Worm (Caenorhabditis elegans) whole organism, L1 larva: Measurements from ENCODE around the gene B0034.5.

Experiments
- C04F5.9 ChIP-seq: sonication (generic microtip); optimal IDR thresholded peaks from 2 replicates; lab custom pipeline; 2016; ENCODE audit warnings: missing genetic modification characterization, missing compliant biosample characterization
- C16A3.4 ChIP-seq: fragments of 150-350 bp; optimal IDR thresholded peaks from 2 replicates; lab custom pipeline; 2014; ENCODE audit warnings: missing biosample characterization, missing genetic modification characterization
- C34B4.2 ChIP-seq: sonication (generic microtip); optimal IDR thresholded peaks from 2 replicates; lab custom pipeline; 2017; ENCODE audit warnings: mild to moderate bottlenecking, missing genetic modification characterization, missing compliant biosample characterization
- F16B12.6 ChIP-seq: fragments of 150-350 bp; optimal IDR thresholded peaks from 2 replicates; lab custom pipeline; 2014; ENCODE audit warnings: missing biosample characterization, missing genetic modification characterization
- Y116A8C.19 ChIP-seq: sonication (generic microtip); optimal IDR thresholded peaks from 2 replicates; lab custom pipeline; 2016; ENCODE audit warnings: missing compliant biosample characterization, missing genetic modification characterization, borderline replicate concordance
- aha-1 ChIP-seq: fragments of 150-350 bp; optimal IDR thresholded peaks from 2 replicates; lab custom pipeline; 2014; ENCODE audit warnings: missing biosample characterization, missing genetic modification characterization
- alr-1 ChIP-seq: fragments of 200-800 bp; sonication (Bioruptor generic); optimal IDR thresholded peaks from 2 replicates; lab custom pipeline; 2018; ENCODE audit warnings: borderline replicate concordance, mild to moderate bottlenecking, missing genetic modification characterization, missing compliant biosample characterization
- aly-2 ChIP-seq: fragments of 150-350 bp; optimal IDR thresholded peaks from 2 replicates; lab custom pipeline; 2014; ENCODE audit warnings: missing biosample characterization, missing genetic modification characterization
- ama-1 ChIP-seq: fragments of 150-350 bp; optimal IDR thresholded peaks from 2 replicates; lab custom pipeline; 2014
- ceh-63 ChIP-seq: fragments of 200-800 bp; sonication (Bioruptor generic); optimal IDR thresholded peaks from 2 replicates; lab custom pipeline; 2018; ENCODE audit warnings: mild to moderate bottlenecking, missing genetic modification characterization, missing compliant biosample characterization
- ceh-88 ChIP-seq: fragments of 200-800 bp; sonication (Bioruptor generic); IDR thresholded peaks from 2 replicates; pipeline ENCODE4 v1.3.6; 2022; ENCODE audit warnings: missing genetic modification characterization, missing compliant biosample characterization
- ceh-90 ChIP-seq: sonication (generic microtip); optimal IDR thresholded peaks from 2 replicates; lab custom pipeline; 2016; ENCODE audit warnings: missing genetic modification characterization, missing compliant biosample characterization
- ces-1 ChIP-seq: fragments of 150-350 bp; optimal IDR thresholded peaks from 2 replicates; lab custom pipeline; 2014; ENCODE audit warnings: missing biosample characterization, missing genetic modification reagents, missing genetic modification characterization
- dsc-1 ChIP-seq: sonication (generic microtip); optimal IDR thresholded peaks from 2 replicates; lab custom pipeline; 2016; ENCODE audit warnings: mild to moderate bottlenecking, missing genetic modification characterization, missing compliant biosample characterization
- efl-1 ChIP-seq, 4 experiments: fragments of 150-350 bp; optimal IDR thresholded peaks in 3 of 4; peaks in 1 of 4; 1 replicate in 1 of 4; 2 replicates in 3 of 4; lab custom pipeline; 2014; ENCODE audit warnings: missing biosample characterization in 2 of 4, missing genetic modification characterization in 2 of 4, missing genetic modification reagents in 2 of 4
- elt-2 ChIP-seq: sonication (generic microtip); optimal IDR thresholded peaks from 2 replicates; lab custom pipeline; 2016; ENCODE audit warnings: missing genetic modification characterization, mild to moderate bottlenecking, inconsistent platforms, missing compliant biosample characterization, missing genetic modification reagents
- elt-3 ChIP-seq, 6 experiments: fragments of 150-350 bp in 1 of 6; sonication (generic microtip); optimal IDR thresholded peaks; 2 replicates each; lab custom pipeline; 2017 to 2018; ENCODE audit warnings: missing biosample characterization in 6 of 6, missing genetic modification characterization in 6 of 6, inconsistent platforms in 1 of 6
- fkh-10 ChIP-seq: sonication (generic microtip); optimal IDR thresholded peaks from 2 replicates; lab custom pipeline; 2017; ENCODE audit warnings: missing biosample characterization, missing genetic modification reagents, missing genetic modification characterization
- fkh-4 ChIP-seq: sonication (generic microtip); optimal IDR thresholded peaks from 2 replicates; lab custom pipeline; 2016; ENCODE audit warnings: missing compliant biosample characterization, missing genetic modification characterization, borderline replicate concordance
- fos-1 ChIP-seq: fragments of 150-350 bp; optimal IDR thresholded peaks from 2 replicates; lab custom pipeline; 2014; ENCODE audit warnings: missing biosample characterization, missing genetic modification characterization
- grh-1 ChIP-seq: fragments of 200-800 bp; sonication (Bioruptor generic); IDR thresholded peaks from 2 replicates; pipeline ENCODE4 v1.3.6; 2022; ENCODE audit warnings: missing genetic modification reagents, missing genetic modification characterization, missing compliant biosample characterization
- hlh-17 ChIP-seq: fragments of 200-800 bp; sonication (Bioruptor generic); optimal IDR thresholded peaks from 2 replicates; lab custom pipeline; 2018; ENCODE audit warnings: missing genetic modification characterization, mild to moderate bottlenecking, missing compliant biosample characterization, moderate library complexity, borderline replicate concordance
- hlh-4 ChIP-seq: sonication (generic microtip); optimal IDR thresholded peaks from 2 replicates; lab custom pipeline; 2016; ENCODE audit warnings: mild to moderate bottlenecking, missing genetic modification characterization, missing compliant biosample characterization
- hpl-2 ChIP-seq: fragments of 150-350 bp; optimal IDR thresholded peaks from 2 replicates; lab custom pipeline; 2014; ENCODE audit warnings: missing biosample characterization, missing genetic modification reagents, missing genetic modification characterization
- irx-1 ChIP-seq: sonication (generic microtip); optimal IDR thresholded peaks from 2 replicates; lab custom pipeline; 2016; ENCODE audit warnings: missing genetic modification characterization, missing compliant biosample characterization
- isw-1 ChIP-seq: fragments of 200-800 bp; sonication (Bioruptor generic); IDR thresholded peaks from 2 replicates; pipeline ENCODE4 v1.3.6; 2022; ENCODE audit warnings: missing genetic modification characterization, missing compliant biosample characterization
- jun-1 ChIP-seq: fragments of 150-350 bp; optimal IDR thresholded peaks from 2 replicates; lab custom pipeline; 2014; ENCODE audit warnings: missing biosample characterization, missing genetic modification reagents, missing genetic modification characterization
- lin-13 ChIP-seq: fragments of 150-350 bp; optimal IDR thresholded peaks from 2 replicates; lab custom pipeline; 2014; ENCODE audit warnings: missing biosample characterization, missing genetic modification reagents, missing genetic modification characterization
- lin-14 ChIP-seq: fragments of 200-800 bp; sonication (Bioruptor generic); optimal IDR thresholded peaks from 2 replicates; lab custom pipeline; 2018; ENCODE audit warnings: mild to moderate bottlenecking, missing genetic modification characterization, moderate library complexity, missing compliant biosample characterization
- lin-15B ChIP-seq: fragments of 150-350 bp; sonication (generic microtip); optimal IDR thresholded peaks from 3 replicates; lab custom pipeline; 2014; ENCODE audit warnings: missing biosample characterization, missing genetic modification characterization
- lin-39 ChIP-seq: fragments of 150-350 bp; optimal IDR thresholded peaks from 2 replicates; lab custom pipeline; 2014; ENCODE audit warnings: missing biosample characterization, missing genetic modification reagents, missing genetic modification characterization
- lsy-2 ChIP-seq, 2 experiments: fragments of 150-350 bp; optimal IDR thresholded peaks; 2 replicates each; lab custom pipeline; 2014; ENCODE audit warnings: missing biosample characterization in 2 of 2, missing genetic modification characterization in 2 of 2
- mdl-1 ChIP-seq, 2 experiments: fragments of 150-350 bp; optimal IDR thresholded peaks; 2 replicates each; lab custom pipeline; 2014 to 2017; ENCODE audit warnings: missing biosample characterization in 2 of 2, missing genetic modification characterization in 2 of 2, inconsistent platforms in 1 of 2
- mep-1 ChIP-seq: fragments of 150-350 bp; optimal IDR thresholded peaks from 2 replicates; lab custom pipeline; 2014; ENCODE audit warnings: missing biosample characterization, missing genetic modification characterization
- nhr-11 ChIP-seq: fragments of 150-350 bp; optimal IDR thresholded peaks from 2 replicates; lab custom pipeline; 2014; ENCODE audit warnings: missing biosample characterization, missing genetic modification characterization
- nhr-19 ChIP-seq: fragments of 200-800 bp; sonication (Bioruptor generic); conservative IDR thresholded peaks from 2 replicates; pipeline ENCODE4 v1.3.6; 2022; ENCODE audit warnings: missing genetic modification characterization, missing compliant biosample characterization
- nhr-76 ChIP-seq: sonication (generic microtip); optimal IDR thresholded peaks from 2 replicates; lab custom pipeline; 2017; ENCODE audit warnings: missing biosample characterization, missing genetic modification characterization
- nhr-77 ChIP-seq: fragments of 150-350 bp; optimal IDR thresholded peaks from 2 replicates; lab custom pipeline; 2014; ENCODE audit warnings: missing biosample characterization, missing genetic modification characterization
- nhr-84 ChIP-seq: sonication (generic microtip); optimal IDR thresholded peaks from 2 replicates; lab custom pipeline; 2017; ENCODE audit warnings: missing biosample characterization, missing genetic modification characterization
- nhr-90 ChIP-seq: sonication (generic microtip); optimal IDR thresholded peaks from 2 replicates; lab custom pipeline; 2016; ENCODE audit warnings: mild to moderate bottlenecking, missing genetic modification characterization, missing compliant biosample characterization; ENCODE audit not compliant: poor library complexity
- pqm-1 ChIP-seq: sonication (generic microtip); optimal IDR thresholded peaks from 3 replicates; lab custom pipeline; 2017; ENCODE audit warnings: missing biosample characterization, missing genetic modification characterization
- rnt-1 ChIP-seq: sonication (generic microtip); optimal IDR thresholded peaks from 2 replicates; lab custom pipeline; 2016; ENCODE audit warnings: mild to moderate bottlenecking, missing genetic modification characterization, moderate library complexity, missing compliant biosample characterization
- skn-1 ChIP-seq: fragments of 150-350 bp; optimal IDR thresholded peaks from 2 replicates; lab custom pipeline; 2014; ENCODE audit warnings: missing biosample characterization, missing genetic modification characterization
- snpc-4 ChIP-seq: fragments of 150-350 bp; optimal IDR thresholded peaks from 2 replicates; lab custom pipeline; 2014; ENCODE audit warnings: missing biosample characterization, missing genetic modification characterization
- sox-4 ChIP-seq: sonication (generic microtip); optimal IDR thresholded peaks from 2 replicates; lab custom pipeline; 2016; ENCODE audit warnings: missing genetic modification characterization, missing compliant biosample characterization
- sptf-1 ChIP-seq: fragments of 150-350 bp; optimal IDR thresholded peaks from 2 replicates; lab custom pipeline; 2014; ENCODE audit warnings: missing biosample characterization, missing genetic modification characterization
- swsn-7 ChIP-seq: sonication (generic microtip); optimal IDR thresholded peaks from 2 replicates; lab custom pipeline; 2016; ENCODE audit warnings: missing genetic modification characterization, missing compliant biosample characterization
- tbx-2 ChIP-seq: sonication (generic microtip); optimal IDR thresholded peaks from 2 replicates; lab custom pipeline; 2016; ENCODE audit warnings: missing genetic modification characterization, missing compliant biosample characterization
- tlp-1 ChIP-seq: fragments of 150-350 bp; optimal IDR thresholded peaks from 2 replicates; lab custom pipeline; 2014; ENCODE audit warnings: missing biosample characterization, missing genetic modification characterization
- unc-130 ChIP-seq: fragments of 150-350 bp; optimal IDR thresholded peaks from 2 replicates; lab custom pipeline; 2017; ENCODE audit warnings: missing biosample characterization, missing genetic modification characterization, inconsistent platforms
- unc-30 ChIP-seq: sonication (generic microtip); optimal IDR thresholded peaks from 2 replicates; lab custom pipeline; 2017; ENCODE audit warnings: missing biosample characterization, missing genetic modification characterization
- unc-62 ChIP-seq: fragments of 150-350 bp; optimal IDR thresholded peaks from 2 replicates; lab custom pipeline; 2014; ENCODE audit warnings: missing biosample characterization, missing genetic modification reagents, missing genetic modification characterization
- vab-15 ChIP-seq: sonication (generic microtip); optimal IDR thresholded peaks from 2 replicates; lab custom pipeline; 2017; ENCODE audit warnings: missing genotype, mild to moderate bottlenecking, missing genetic modification characterization, missing compliant biosample characterization
- zag-1 ChIP-seq: fragments of 150-350 bp; optimal IDR thresholded peaks from 2 replicates; lab custom pipeline; 2014; ENCODE audit warnings: missing biosample characterization, missing genetic modification characterization
- zip-4 ChIP-seq: fragments of 200-800 bp; sonication (Bioruptor generic); optimal IDR thresholded peaks from 2 replicates; lab custom pipeline; 2018; ENCODE audit warnings: mild to moderate bottlenecking, missing genetic modification characterization, moderate library complexity, missing compliant biosample characterization

Gene B0034.5

DNA sequence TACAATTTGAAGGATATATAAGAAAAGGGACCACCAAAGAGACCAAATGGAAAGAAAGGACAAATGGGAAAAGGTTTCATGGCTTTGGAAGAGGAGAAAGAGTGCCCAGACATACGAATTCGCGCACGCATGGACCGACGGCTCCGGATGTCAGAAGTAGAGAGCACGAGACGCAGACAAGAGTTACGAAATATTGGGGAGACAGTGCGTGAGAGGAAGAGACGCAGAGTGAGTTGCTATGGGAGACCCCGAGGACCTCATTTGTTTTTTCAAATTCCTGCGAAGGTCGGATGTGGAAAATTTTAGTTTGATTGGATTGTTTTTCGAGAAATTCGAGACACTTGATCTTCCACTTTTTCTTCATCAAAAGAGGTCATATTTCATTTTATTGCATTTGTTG, 8.1 kb downstream of the B0034.5 start (continued):
- TF ChIP-seq sptf-1 (tag; lab: Kevin White, UChicago) (no peak), ceh-63 (GFP tag; lab: Kevin White, UChicago) (no peak), hlh-4 (tag; lab: Kevin White, UChicago) (no peak), hpl-2 (GFP tag; lab: Kevin White, UChicago) (no peak), alr-1 (tag; lab: Kevin White, UChicago) (no peak), ces-1 (no peak), ama-1 (no peak), sox-4 (no peak), vab-15 (tag; lab: Kevin White, UChicago) (no peak), elt-2 (tag; lab: Kevin White, UChicago) (no peak), nhr-11 (no peak), efl-1 (optimal IDR thresholded peaks at IDR 0.05; lab: Kevin White, UChicago) (peak; percentile 20 to 53), efl-1 (GFP tag; optimal IDR thresholded peaks at IDR 0.05 in 1 of 2; lab: Kevin White, UChicago) (peak in 1 of 2 experiments; percentile 80), swsn-7 (peak; percentile 30), zip-4 (GFP tag; lab: Kevin White, UChicago) (peak; percentile 74), skn-1 (peak; percentile 53), isw-1 (peak; percentile 57), nhr-76 (tag; lab: Kevin White, UChicago) (no peak), lin-15B (tag; lab: Kevin White, UChicago) (no peak), ceh-88 (GFP tag; lab: Robert Waterston, UW) (no peak), grh-1 (GFP tag; lab: Robert Waterston, UW) (no peak), nhr-84 (tag; lab: Kevin White, UChicago) (no peak), F16B12.6 (no peak), ceh-90 (tag; lab: Kevin White, UChicago) (no peak), unc-62 (GFP tag; lab: Kevin White, UChicago) (no peak), fos-1 (tag; lab: Kevin White, UChicago) (no peak), aha-1 (tag; lab: Kevin White, UChicago) (no peak), tbx-2 (peak; percentile 35), aly-2 (tag; lab: Kevin White, UChicago) (no peak), jun-1 (no peak), pqm-1 (no peak), fkh-4 (tag; lab: Kevin White, UChicago) (no peak), lin-39 (no peak), mep-1 (no peak), C16A3.4 (tag; lab: Kevin White, UChicago) (no peak), tlp-1 (no peak), elt-3 (tag; optimal IDR thresholded peaks at IDR 0.05; lab: Kevin White, UChicago) (no peak), mdl-1 (tag; optimal IDR thresholded peaks at IDR 0.05; lab: Kevin White, UChicago) (no peak), nhr-77 (tag; lab: Kevin White, UChicago) (no peak), lin-13 (GFP tag; lab: Kevin White, UChicago) (no peak), lin-14 (peak; percentile 73), snpc-4 (peak; percentile 55), C04F5.9 (tag; lab: Kevin White, UChicago) (no peak), nhr-19 (GFP tag; lab: Robert Waterston, UW) (no peak), dsc-1 (tag; lab: Kevin White, UChicago) (no peak), unc-30 (no peak), nhr-90 (no peak), rnt-1 (tag; lab: Kevin White, UChicago) (no peak), Y116A8C.19 (tag; lab: Kevin White, UChicago) (no peak), irx-1 (tag; lab: Kevin White, UChicago) (no peak), C34B4.2 (tag; lab: Kevin White, UChicago) (no peak), hlh-17 (GFP tag; lab: Kevin White, UChicago) (no peak), unc-130 (tag; lab: Kevin White, UChicago) (no peak), fkh-10 (GFP tag; lab: Kevin White, UChicago) (peak; percentile 13), zag-1 (tag; lab: Kevin White, UChicago) (no peak), lsy-2 (tag; optimal IDR thresholded peaks at IDR 0.05; lab: Kevin White, UChicago) (peak in 1 of 2 experiments; percentile 37)
